Fruit fly (Drosophila melanogaster) whole organism, embryonic: ENCODE data around the gene CG7276.
A peak's percentile ranks its signal among the peaks of the same experiment; 100 is the strongest.

Experiments used
- Bgb ChIP-seq: fragments of 200-800 bp; sonication (Bioruptor generic); IDR thresholded peaks from 2 replicates; pipeline ENCODE4 v1.3.6; 2022; ENCODE audit warnings: missing biosample characterization, missing genetic modification characterization; ENCODE audit not compliant: partially characterized antibody
- Blimp-1 ChIP-seq: fragments of 200-800 bp; sonication (Bioruptor generic); optimal IDR thresholded peaks from 3 replicates; lab custom pipeline; 2018; ENCODE audit warnings: missing biosample characterization, missing genetic modification characterization, mild to moderate bottlenecking, moderate library complexity, missing genetic modification reagents
- CG10366 ChIP-seq: fragments of 200-800 bp; sonication (Bioruptor generic); IDR thresholded peaks from 2 replicates; pipeline ENCODE4 v1.3.6; 2022; ENCODE audit warnings: missing biosample characterization, missing genetic modification characterization
- CG11085 ChIP-seq: fragments of 200-800 bp; sonication (Bioruptor generic); IDR thresholded peaks from 2 replicates; pipeline ENCODE4 v1.3.6; 2022; ENCODE audit warnings: missing biosample characterization, missing genetic modification characterization
- CG12769 ChIP-seq: fragments of 200-800 bp; sonication (Bioruptor generic); optimal IDR thresholded peaks from 2 replicates; lab custom pipeline; 2019; ENCODE audit warnings: missing biosample characterization, mild to moderate bottlenecking, missing genetic modification characterization, moderate library complexity
- CG13624 ChIP-seq: fragments of 200-800 bp; sonication (Bioruptor generic); optimal IDR thresholded peaks from 2 replicates; lab custom pipeline; 2016; ENCODE audit warnings: missing biosample characterization, missing genetic modification characterization
- CG14710 ChIP-seq: fragments of 200-800 bp; sonication (Bioruptor generic); optimal IDR thresholded peaks from 3 replicates; lab custom pipeline; 2019; ENCODE audit warnings: missing biosample characterization, mild to moderate bottlenecking, missing genetic modification characterization, moderate library complexity
- CG15514 ChIP-seq: fragments of 200-800 bp; sonication (Bioruptor generic); optimal IDR thresholded peaks from 3 replicates; lab custom pipeline; 2017; ENCODE audit warnings: missing biosample characterization, missing genetic modification characterization, mild to moderate bottlenecking, moderate library complexity, missing genetic modification reagents
- CG16813 ChIP-seq: fragments of 200-800 bp; sonication (Bioruptor generic); IDR thresholded peaks from 3 replicates; pipeline ENCODE4 v1.3.6; 2022; ENCODE audit warnings: missing biosample characterization, missing genetic modification characterization; ENCODE audit not compliant: partially characterized antibody
- CG17385 ChIP-seq: fragments of 200-800 bp; sonication (Bioruptor generic); optimal IDR thresholded peaks from 3 replicates; lab custom pipeline; 2018; ENCODE audit warnings: missing biosample characterization, mild to moderate bottlenecking, missing genetic modification characterization
- CG17802 ChIP-seq: fragments of 200-800 bp; sonication (Bioruptor generic); optimal IDR thresholded peaks from 2 replicates; lab custom pipeline; 2018; ENCODE audit warnings: missing biosample characterization, mild to moderate bottlenecking, missing genetic modification characterization, moderate library complexity
- CG17829 ChIP-seq: fragments of 200-800 bp; optimal IDR thresholded peaks from 2 replicates; lab custom pipeline; 2019; ENCODE audit warnings: missing biosample characterization, mild to moderate bottlenecking, missing genetic modification characterization, moderate library complexity
- CG1792 ChIP-seq: fragments of 200-800 bp; sonication (Bioruptor generic); optimal IDR thresholded peaks from 2 replicates; lab custom pipeline; 2016; ENCODE audit warnings: missing biosample characterization, missing genetic modification characterization
- CG2712 ChIP-seq: fragments of 200-800 bp; optimal IDR thresholded peaks from 3 replicates; lab custom pipeline; 2019; ENCODE audit warnings: missing biosample characterization, mild to moderate bottlenecking, missing genetic modification characterization, moderate library complexity
- CG3163 ChIP-seq: fragments of 200-800 bp; sonication (Bioruptor generic); optimal IDR thresholded peaks from 3 replicates; lab custom pipeline; 2016; ENCODE audit warnings: missing biosample characterization, missing genetic modification characterization
- CG32532 ChIP-seq: fragments of 200-800 bp; sonication (Bioruptor generic); IDR thresholded peaks from 2 replicates; pipeline ENCODE4 v1.3.6; 2022; ENCODE audit warnings: missing biosample characterization, missing genetic modification characterization
- CG34376 ChIP-seq: fragments of 200-800 bp; sonication (Bioruptor generic); optimal IDR thresholded peaks from 2 replicates; lab custom pipeline; 2018; ENCODE audit warnings: missing biosample characterization, mild to moderate bottlenecking, missing genetic modification characterization
- CG7839 ChIP-seq: fragments of 200-800 bp; sonication (Bioruptor generic); optimal IDR thresholded peaks from 3 replicates; lab custom pipeline; 2018; ENCODE audit warnings: missing biosample characterization, mild to moderate bottlenecking, missing genetic modification characterization, moderate library complexity
- CG9797 ChIP-seq: fragments of 200-800 bp; sonication (Bioruptor generic); optimal IDR thresholded peaks from 3 replicates; lab custom pipeline; 2018; ENCODE audit warnings: missing biosample characterization, mild to moderate bottlenecking, missing genetic modification characterization
- Dip2 ChIP-seq: fragments of 200-800 bp; sonication (Bioruptor generic); IDR thresholded peaks from 2 replicates; pipeline ENCODE4 v1.3.6; 2022; ENCODE audit warnings: missing biosample characterization, missing genetic modification characterization
- Jarid2 ChIP-seq: fragments of 200-800 bp; sonication (Bioruptor generic); optimal IDR thresholded peaks from 3 replicates; lab custom pipeline; 2017; ENCODE audit warnings: mild to moderate bottlenecking, missing biosample characterization, missing genetic modification reagents, missing genetic modification characterization
- Med ChIP-seq: fragments of 200-800 bp; sonication (Bioruptor generic); peaks from one replicate; lab custom pipeline; 2016; ENCODE audit warnings: missing biosample characterization, missing genetic modification characterization, mild to moderate bottlenecking, inconsistent platforms, moderate library complexity
- Ptx1 ChIP-seq: fragments of 200-800 bp; sonication (Bioruptor generic); IDR thresholded peaks from 2 replicates; pipeline ENCODE4 v1.3.6; 2022; ENCODE audit warnings: missing biosample characterization, missing genetic modification characterization
- Rfx ChIP-seq: fragments of 200-800 bp; sonication (Bioruptor generic); IDR thresholded peaks from 2 replicates; pipeline ENCODE4 v1.3.6; 2022; ENCODE audit warnings: missing biosample characterization, missing genetic modification characterization
- Six4 ChIP-seq: fragments of 200-800 bp; sonication (Bioruptor generic); optimal IDR thresholded peaks from 2 replicates; lab custom pipeline; 2016; ENCODE audit warnings: missing biosample characterization, missing genetic modification characterization
- Trl ChIP-seq, 3 experiments: fragments of >200 bp in 2 of 3; fragments of 200-800 bp in 1 of 3; sonication (Bioruptor generic) in 1 of 3; optimal IDR thresholded peaks; 2 replicates in 1 of 3; 3 replicates in 2 of 3; lab custom pipeline; 2016 to 2017; ENCODE audit warnings: missing biosample characterization in 1 of 3, missing genetic modification characterization in 1 of 3
- ac ChIP-seq: fragments of 200-800 bp; sonication (Bioruptor generic); optimal IDR thresholded peaks from 3 replicates; lab custom pipeline; 2017; ENCODE audit warnings: missing biosample characterization, mild to moderate bottlenecking, missing genetic modification characterization
- caup ChIP-seq: fragments of 200-800 bp; sonication (Bioruptor generic); optimal IDR thresholded peaks from 3 replicates; lab custom pipeline; 2017; ENCODE audit warnings: missing biosample characterization, mild to moderate bottlenecking, missing genetic modification characterization, moderate library complexity; ENCODE audit not compliant: severe bottlenecking
- chinmo ChIP-seq: fragments of 200-800 bp; sonication (Bioruptor generic); IDR thresholded peaks from 4 replicates; pipeline ENCODE4 v1.3.6; 2022; ENCODE audit warnings: missing biosample characterization, missing genetic modification characterization; ENCODE audit not compliant: partially characterized antibody
- ci ChIP-seq: fragments of 200-800 bp; sonication (Bioruptor generic); IDR thresholded peaks from 3 replicates; pipeline ENCODE4 v1.3.6; 2022; ENCODE audit warnings: missing biosample characterization, missing genetic modification characterization
- crp ChIP-seq, 2 experiments: fragments of 200-800 bp; sonication (Bioruptor generic); optimal IDR thresholded peaks; 2 replicates in 1 of 2; 3 replicates in 1 of 2; lab custom pipeline; 2017; ENCODE audit warnings: missing biosample characterization in 2 of 2, missing genetic modification characterization in 2 of 2, mild to moderate bottlenecking in 1 of 2, moderate library complexity in 1 of 2
- dmrt99B ChIP-seq: fragments of 200-800 bp; sonication (Bioruptor generic); optimal IDR thresholded peaks from 2 replicates; lab custom pipeline; 2018; ENCODE audit warnings: missing biosample characterization, mild to moderate bottlenecking, missing genetic modification characterization, moderate library complexity
- gem ChIP-seq: fragments of 200-800 bp; sonication (Bioruptor generic); optimal IDR thresholded peaks from 2 replicates; lab custom pipeline; 2019; ENCODE audit warnings: missing biosample characterization, mild to moderate bottlenecking, missing genetic modification characterization, moderate library complexity
- grn ChIP-seq: fragments of 200-800 bp; sonication (Bioruptor generic); optimal IDR thresholded peaks from 3 replicates; lab custom pipeline; 2017; ENCODE audit warnings: missing biosample characterization, missing genetic modification characterization
- lbe ChIP-seq: fragments of 200-800 bp; sonication (Bioruptor generic); optimal IDR thresholded peaks from 2 replicates; lab custom pipeline; 2016; ENCODE audit warnings: missing biosample characterization, mild to moderate bottlenecking, missing genetic modification characterization
- maf-S ChIP-seq: fragments of 200-800 bp; sonication (Bioruptor generic); optimal IDR thresholded peaks from 2 replicates; lab custom pipeline; 2016; ENCODE audit warnings: missing biosample characterization, missing genetic modification characterization
- nmo ChIP-seq: fragments of 200-800 bp; sonication (Bioruptor generic); optimal IDR thresholded peaks from 2 replicates; lab custom pipeline; 2018; ENCODE audit warnings: missing biosample characterization, mild to moderate bottlenecking, missing genetic modification characterization, moderate library complexity
- nom ChIP-seq: fragments of 200-800 bp; sonication (Bioruptor generic); optimal IDR thresholded peaks from 2 replicates; lab custom pipeline; 2017; ENCODE audit warnings: missing biosample characterization, missing genetic modification characterization, mild to moderate bottlenecking, moderate library complexity, missing genetic modification reagents
- pros ChIP-seq: fragments of 200-800 bp; sonication (Bioruptor generic); optimal IDR thresholded peaks from 3 replicates; lab custom pipeline; 2019; ENCODE audit warnings: missing biosample characterization, mild to moderate bottlenecking, missing genetic modification characterization, moderate library complexity
- repo ChIP-seq: fragments of 200-800 bp; sonication (Bioruptor generic); optimal IDR thresholded peaks from 2 replicates; lab custom pipeline; 2016; ENCODE audit warnings: missing biosample characterization, missing genetic modification characterization
- sens ChIP-seq: fragments of 200-800 bp; sonication (Bioruptor generic); peaks from one replicate; lab custom pipeline; 2016; ENCODE audit warnings: missing biosample characterization, missing genetic modification characterization
- slou ChIP-seq: fragments of 200-800 bp; sonication (Bioruptor generic); optimal IDR thresholded peaks from 3 replicates; lab custom pipeline; 2016; ENCODE audit warnings: missing biosample characterization, missing genetic modification characterization
- tll ChIP-seq, 2 experiments: fragments of 200-800 bp in 1 of 2; fragments of >200 bp in 1 of 2; sonication (Bioruptor generic) in 1 of 2; optimal IDR thresholded peaks; 2 replicates each; lab custom pipeline; 2017 to 2019; ENCODE audit warnings: missing biosample characterization in 2 of 2, missing genetic modification characterization in 2 of 2, mild to moderate bottlenecking in 1 of 2, moderate library complexity in 1 of 2
- twi ChIP-seq: fragments of 200-800 bp; optimal IDR thresholded peaks from 2 replicates; lab custom pipeline; 2019; ENCODE audit warnings: missing biosample characterization, mild to moderate bottlenecking, missing genetic modification characterization, moderate library complexity

CG7276 gene

DNA sequence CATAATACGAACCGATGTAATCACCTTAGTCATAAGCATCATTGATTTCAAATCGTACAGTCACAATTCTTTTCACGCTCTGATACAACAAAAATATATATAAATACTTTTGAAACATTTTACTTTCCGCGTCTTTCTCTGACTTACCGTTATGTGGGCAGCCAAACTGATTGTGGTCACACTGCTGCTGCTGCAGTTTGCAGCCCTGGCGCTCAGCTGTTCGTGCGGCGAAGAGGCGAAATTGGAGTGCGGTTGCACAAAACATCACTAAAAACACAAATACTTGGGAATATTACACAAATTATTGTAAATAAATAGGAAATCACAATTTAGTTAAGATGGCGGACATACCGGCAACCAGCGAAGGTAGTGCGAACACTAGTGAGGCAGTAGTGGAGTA is 11.4 kb downstream of the CG7276 start, which contains the start of the genes gdl and gdl-ORF39 (continued):
- no peak for TF ChIP-seq CG1792 (GFP tag; lab: Kevin White, UChicago)
- TF ChIP-seq nmo (GFP tag; lab: Kevin White, UChicago): peak; percentile 13
- TF ChIP-seq CG9797: peak; percentile 44
- TF ChIP-seq sens (GFP tag; lab: Kevin White, UChicago): peak; percentile 58
- peak; percentile 32 for TF ChIP-seq CG17829 (tag; lab: Kevin White, UChicago)

DNA sequence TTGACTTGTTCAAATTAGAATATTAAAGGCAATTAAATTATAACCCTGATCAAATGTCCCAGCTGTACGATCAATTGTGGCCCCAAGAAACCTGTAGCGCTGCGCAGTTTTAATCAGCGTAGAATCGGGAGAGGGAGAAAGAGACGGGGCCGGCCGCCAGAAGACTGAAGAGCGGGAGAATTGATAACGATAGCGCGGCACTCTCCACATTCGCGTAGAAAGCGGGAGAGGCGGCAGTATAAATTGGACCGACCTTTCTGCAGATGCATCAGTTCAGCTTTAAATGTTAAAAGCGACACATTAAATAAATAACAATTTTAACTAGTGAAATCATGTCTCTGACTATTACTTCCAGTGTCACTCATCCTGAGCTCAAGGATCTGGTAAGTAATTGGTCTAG is 12.8 kb downstream of the CG7276 start, which contains the start of gene MsrA:
MsrA (plus strand) TSS at position 266 of the 400 bp plus-strand sequence.
- TF ChIP-seq ci (GFP tag; lab: Robert Waterston, UW): 0 out of 3 replicates have a peak, but pooled peaks have one; percentile 29
- no peak for TF ChIP-seq caup (GFP tag; lab: Kevin White, UChicago)
- peak; percentile 59 for TF ChIP-seq Jarid2 (GFP tag; lab: Kevin White, UChicago)
- TF ChIP-seq CG32532 (GFP tag; lab: Robert Waterston, UW): peak; percentile 35; the same call in 1 of the 2 replicates
- peak; percentile 44 for TF ChIP-seq Med
- no peak for TF ChIP-seq gem (tag; lab: Kevin White, UChicago)
- TF ChIP-seq CG12769 (tag; lab: Kevin White, UChicago): peak; percentile 35
- TF ChIP-seq grn: peak; percentile 45
- peak; percentile 16 for TF ChIP-seq CG17385 (GFP tag; lab: Kevin White, UChicago)
- peak; percentile 63 for TF ChIP-seq sens (GFP tag; lab: Kevin White, UChicago)
- peak; percentile 59 for TF ChIP-seq CG3163 (GFP tag; lab: Kevin White, UChicago)
- peak; percentile 58 for TF ChIP-seq nom
- TF ChIP-seq Trl (optimal IDR thresholded peaks at IDR 0.05; lab: Kevin White, UChicago): peak; percentile 72 to 74
- no peak for TF ChIP-seq Trl (GFP tag; optimal IDR thresholded peaks at IDR 0.05; lab: Kevin White, UChicago)
- no peak for TF ChIP-seq Rfx (GFP tag; lab: Robert Waterston, UW)
- 0 out of 4 replicates have a peak, but pooled peaks have one; percentile 15 for TF ChIP-seq chinmo
- TF ChIP-seq ac (GFP tag; lab: Kevin White, UChicago): no peak
- peak; percentile 28 for TF ChIP-seq CG34376

DNA sequence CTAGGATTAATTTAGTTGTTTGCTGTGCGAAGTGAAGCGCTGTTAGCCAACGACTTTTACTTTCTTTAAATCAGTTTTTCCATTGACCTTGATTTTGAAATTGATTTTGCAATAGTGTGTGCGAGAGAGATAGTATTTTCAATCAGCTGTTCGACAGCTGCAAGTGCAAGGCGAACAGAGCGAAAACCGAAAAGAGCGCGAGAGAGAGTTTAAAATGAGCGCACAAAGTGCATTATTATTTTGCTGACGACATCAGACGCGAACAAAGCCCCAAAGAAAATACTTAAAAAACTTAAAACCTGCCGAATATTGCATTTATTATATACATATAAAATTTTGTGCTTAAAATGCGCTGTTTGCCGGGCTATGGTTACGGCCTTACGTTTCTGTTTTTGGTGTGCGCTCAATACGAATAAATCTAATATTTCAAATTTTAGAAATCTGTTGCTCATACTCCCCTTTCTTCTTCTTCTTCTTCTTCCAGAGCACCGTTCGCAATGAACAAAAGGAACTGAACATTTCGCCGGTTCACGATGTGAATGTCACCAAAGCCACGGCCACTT is 13.8 kb downstream of the CG7276 start:
- TF ChIP-seq Bgb (GFP tag; lab: Robert Waterston, UW): no peak
- TF ChIP-seq tll (GFP tag; optimal IDR thresholded peaks at IDR 0.05; lab: Kevin White, UChicago): peak in 1 of 2 experiments; percentile 61
- peak; percentile 81 for TF ChIP-seq CG17385 (GFP tag; lab: Kevin White, UChicago)
- TF ChIP-seq dmrt99B (tag; lab: Kevin White, UChicago): no peak
- no peak for TF ChIP-seq CG17802 (tag; lab: Kevin White, UChicago)
- TF ChIP-seq maf-S (GFP tag; lab: Kevin White, UChicago): no peak
- TF ChIP-seq ac (GFP tag; lab: Kevin White, UChicago): peak; percentile 58
- TF ChIP-seq CG15514: peak; percentile 60
- TF ChIP-seq crp (GFP tag; optimal IDR thresholded peaks at IDR 0.05; lab: Kevin White, UChicago): peak in 1 of 2 experiments; percentile 75
- TF ChIP-seq CG11085: no peak
- peak; percentile 13 for TF ChIP-seq CG2712
- 0 out of 4 replicates have a peak, but pooled peaks have one; percentile 48 for TF ChIP-seq chinmo
- no peak for TF ChIP-seq twi (tag; lab: Kevin White, UChicago)
- no peak for TF ChIP-seq slou (GFP tag; lab: Kevin White, UChicago)
- TF ChIP-seq nom: peak; percentile 64
- TF ChIP-seq CG10366 (GFP tag; lab: Robert Waterston, UW): no peak
- no peak for TF ChIP-seq Six4 (GFP tag; lab: Kevin White, UChicago)
- TF ChIP-seq Ptx1 (GFP tag; lab: Robert Waterston, UW): no peak
- no peak for TF ChIP-seq Dip2 (GFP tag; lab: Robert Waterston, UW)
- peak; percentile 47 for TF ChIP-seq Blimp-1 (GFP tag; lab: Kevin White, UChicago)
- peak; percentile 26 for TF ChIP-seq CG14710
- TF ChIP-seq lbe (GFP tag; lab: Kevin White, UChicago): peak; percentile 14
- TF ChIP-seq repo (GFP tag; lab: Kevin White, UChicago): no peak
- no peak for TF ChIP-seq CG7839 (tag; lab: Kevin White, UChicago)
- TF ChIP-seq pros (GFP tag; lab: Kevin White, UChicago): no peak
- TF ChIP-seq CG16813: no peak
- peak; percentile 10 to 68 for TF ChIP-seq Trl (optimal IDR thresholded peaks at IDR 0.05; lab: Kevin White, UChicago)
- TF ChIP-seq Trl (GFP tag; optimal IDR thresholded peaks at IDR 0.05; lab: Kevin White, UChicago): no peak
- no peak for TF ChIP-seq CG13624 (GFP tag; lab: Kevin White, UChicago)
